Worm (Caenorhabditis elegans) whole organism, mixed stage, embryonic: ENCODE results near the gene C29F9.2.

Experiments
- blmp-1 ChIP-seq: fragments of 150-350 bp; optimal IDR thresholded peaks from 2 replicates; lab custom pipeline; 2014; ENCODE audit warnings: missing biosample characterization, missing genetic modification characterization
- ceh-39 ChIP-seq: fragments of 150-350 bp; optimal IDR thresholded peaks from 2 replicates; lab custom pipeline; 2014; ENCODE audit warnings: missing biosample characterization, missing genetic modification characterization
- ceh-43 ChIP-seq: fragments of 200-800 bp; sonication (Bioruptor generic); optimal IDR thresholded peaks from 2 replicates; lab custom pipeline; 2018; ENCODE audit warnings: mild to moderate bottlenecking, missing genetic modification characterization, moderate library complexity, missing compliant biosample characterization
- ceh-83 ChIP-seq: fragments of 200-800 bp; sonication (Bioruptor generic); optimal IDR thresholded peaks from 2 replicates; lab custom pipeline; 2018; ENCODE audit warnings: mild to moderate bottlenecking, missing genetic modification characterization, missing compliant biosample characterization
- ces-1 ChIP-seq: fragments of 150-350 bp; optimal IDR thresholded peaks from 2 replicates; lab custom pipeline; 2014; ENCODE audit warnings: missing biosample characterization, missing genetic modification reagents, missing genetic modification characterization
- cnd-1 ChIP-seq: fragments of 200-800 bp; sonication (Bioruptor generic); optimal IDR thresholded peaks from 2 replicates; lab custom pipeline; 2018; ENCODE audit warnings: mild to moderate bottlenecking, missing genetic modification characterization, missing compliant biosample characterization
- drap-1 ChIP-seq: fragments of 200-800 bp; sonication (Bioruptor generic); optimal IDR thresholded peaks from 3 replicates; lab custom pipeline; 2018; ENCODE audit warnings: mild to moderate bottlenecking, missing genetic modification characterization, missing compliant biosample characterization
- elt-3 ChIP-seq: fragments of 150-350 bp; optimal IDR thresholded peaks from 2 replicates; lab custom pipeline; 2014; ENCODE audit warnings: missing biosample characterization, missing genetic modification characterization
- flh-1 ChIP-seq: fragments of 200-800 bp; sonication (Bioruptor generic); optimal IDR thresholded peaks from 2 replicates; lab custom pipeline; 2018; ENCODE audit warnings: mild to moderate bottlenecking, missing genetic modification characterization, moderate library complexity, missing compliant biosample characterization
- ham-2 ChIP-seq: fragments of 200-800 bp; sonication (Bioruptor generic); optimal IDR thresholded peaks from 2 replicates; lab custom pipeline; 2018; ENCODE audit warnings: mild to moderate bottlenecking, missing genetic modification characterization, missing compliant biosample characterization
- hlh-1 ChIP-seq: fragments of 150-350 bp; optimal IDR thresholded peaks from 2 replicates; lab custom pipeline; 2014; ENCODE audit warnings: missing biosample characterization, missing genetic modification reagents, missing genetic modification characterization
- lin-13 ChIP-seq: fragments of 150-350 bp; optimal IDR thresholded peaks from 2 replicates; lab custom pipeline; 2014; ENCODE audit warnings: missing biosample characterization, missing genetic modification characterization
- lin-32 ChIP-seq: fragments of 200-800 bp; sonication (Bioruptor generic); optimal IDR thresholded peaks from 2 replicates; lab custom pipeline; 2018; ENCODE audit warnings: mild to moderate bottlenecking, missing genetic modification characterization, missing compliant biosample characterization
- lsy-2 ChIP-seq: fragments of 150-350 bp; optimal IDR thresholded peaks from 2 replicates; lab custom pipeline; 2014; ENCODE audit warnings: missing biosample characterization, missing genetic modification characterization
- mep-1 ChIP-seq: fragments of 150-350 bp; optimal IDR thresholded peaks from 2 replicates; lab custom pipeline; 2017; ENCODE audit warnings: missing biosample characterization, missing genetic modification reagents, missing genetic modification characterization, inconsistent platforms
- mls-2 ChIP-seq: sonication (generic microtip); optimal IDR thresholded peaks from 2 replicates; lab custom pipeline; 2016; ENCODE audit warnings: mild to moderate bottlenecking, missing genetic modification characterization, moderate library complexity, missing compliant biosample characterization
- nhr-2 ChIP-seq: fragments of 150-350 bp; optimal IDR thresholded peaks from 2 replicates; lab custom pipeline; 2014; ENCODE audit warnings: missing biosample characterization, missing genetic modification characterization
- nhr-237 ChIP-seq: fragments of 150-350 bp; optimal IDR thresholded peaks from 2 replicates; lab custom pipeline; 2014; ENCODE audit warnings: missing biosample characterization, missing genetic modification characterization
- nhr-28 ChIP-seq: fragments of 150-350 bp; optimal IDR thresholded peaks from 2 replicates; lab custom pipeline; 2014; ENCODE audit warnings: missing biosample characterization, missing genetic modification characterization
- pha-4 ChIP-seq: fragments of 150-350 bp; optimal IDR thresholded peaks from 2 replicates; lab custom pipeline; 2018; ENCODE audit warnings: missing biosample characterization, missing genetic modification reagents, missing genetic modification characterization
- sem-2 ChIP-seq: fragments of 200-800 bp; sonication (Bioruptor generic); optimal IDR thresholded peaks from 2 replicates; lab custom pipeline; 2018; ENCODE audit warnings: mild to moderate bottlenecking, missing genetic modification characterization, missing compliant biosample characterization
- snpc-4 ChIP-seq: fragments of 150-350 bp; optimal IDR thresholded peaks from 2 replicates; lab custom pipeline; 2014; ENCODE audit warnings: missing biosample characterization, missing genetic modification characterization
- sptf-1 ChIP-seq: sonication (generic microtip); optimal IDR thresholded peaks from 2 replicates; lab custom pipeline; 2017; ENCODE audit warnings: mild to moderate bottlenecking, missing genetic modification characterization, moderate library complexity, missing compliant biosample characterization
- tbx-8 ChIP-seq: fragments of 200-800 bp; sonication (Bioruptor generic); optimal IDR thresholded peaks from 2 replicates; lab custom pipeline; 2018; ENCODE audit warnings: mild to moderate bottlenecking, missing genetic modification characterization, moderate library complexity, missing compliant biosample characterization
- unc-120 ChIP-seq: sonication (generic microtip); optimal IDR thresholded peaks from 2 replicates; lab custom pipeline; 2017; ENCODE audit warnings: missing genetic modification characterization, missing compliant biosample characterization; ENCODE audit not compliant: poor library complexity, severe bottlenecking
- unc-39 ChIP-seq: fragments of 150-350 bp; optimal IDR thresholded peaks from 2 replicates; lab custom pipeline; 2014; ENCODE audit warnings: missing biosample characterization, missing genetic modification characterization
- zip-8 ChIP-seq: fragments of 150-350 bp; optimal IDR thresholded peaks from 2 replicates; lab custom pipeline; 2014; ENCODE audit warnings: missing biosample characterization, missing genetic modification characterization
- ztf-11 ChIP-seq: fragments of 150-350 bp; optimal IDR thresholded peaks from 2 replicates; lab custom pipeline; 2014; ENCODE audit warnings: missing biosample characterization, missing genetic modification characterization

C29F9.2 gene

ce11 chrIII:132118-132517 lies 1.4 kb downstream of the C29F9.2 start, which contains the start of gene pals-22:
Gene pals-22, plus strand, starts transcription at chrIII:132418.
- TF ChIP-seq hlh-1 (tag; lab: Kevin White, UChicago): no peak
- TF ChIP-seq elt-3 (tag; lab: Kevin White, UChicago): no peak
- TF ChIP-seq ces-1: no peak
- no peak for TF ChIP-seq pha-4 (tag; lab: Kevin White, UChicago)
- TF ChIP-seq cnd-1 (tag; lab: Kevin White, UChicago): no peak

- no peak for TF ChIP-seq mls-2 (tag; lab: Kevin White, UChicago)
- no peak for TF ChIP-seq sptf-1 (tag; lab: Kevin White, UChicago)
- TF ChIP-seq ces-1: no peak
- no peak for TF ChIP-seq ceh-43
- no peak for TF ChIP-seq flh-1 (GFP tag; lab: Kevin White, UChicago)
- TF ChIP-seq blmp-1: no peak
Observed at ce11 chrIII:134194-134593, 3.4 kb downstream of the C29F9.2 start, which contains the start of gene pals-25. Gene pals-25, plus strand, starts transcription at chrIII:134494.

DNA sequence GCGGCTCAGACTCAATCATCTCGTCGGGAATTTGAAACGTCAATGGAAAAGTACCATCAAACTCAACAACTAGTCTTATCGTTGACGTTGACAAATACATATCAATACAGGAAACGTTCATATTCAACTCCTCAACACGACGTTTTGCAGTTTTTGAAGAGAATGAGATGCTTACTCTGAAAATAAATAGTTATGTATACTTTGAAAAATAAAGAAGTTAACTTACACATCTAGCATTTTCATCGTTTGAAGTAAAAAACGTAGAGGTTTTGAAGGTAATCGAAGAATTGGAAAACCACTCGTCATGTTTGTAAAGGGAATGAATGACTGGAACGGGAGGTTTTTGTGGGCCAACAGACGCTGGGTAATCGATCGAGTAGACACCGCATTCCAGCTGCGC lies 10.2 kb downstream of the C29F9.2 start, which contains the start of gene fbxb-81:
Gene fbxb-81 (minus strand): TSS at position 314 of the 400 bp plus-strand sequence.
- TF ChIP-seq hlh-1 (tag; lab: Kevin White, UChicago): no peak
- no peak for TF ChIP-seq nhr-2 (tag; lab: Kevin White, UChicago)
- no peak for TF ChIP-seq nhr-28 (tag; lab: Kevin White, UChicago)
- TF ChIP-seq lin-13: no peak
- no peak for TF ChIP-seq ceh-83 (GFP tag; lab: Kevin White, UChicago)
- TF ChIP-seq mls-2 (tag; lab: Kevin White, UChicago): no peak
- no peak for TF ChIP-seq sem-2 (GFP tag; lab: Kevin White, UChicago)
- TF ChIP-seq unc-39 (tag; lab: Kevin White, UChicago): no peak
- TF ChIP-seq ham-2 (GFP tag; lab: Kevin White, UChicago): no peak
- TF ChIP-seq elt-3 (tag; lab: Kevin White, UChicago): no peak
- TF ChIP-seq blmp-1: no peak
- TF ChIP-seq mep-1 (tag; lab: Kevin White, UChicago): no peak
- TF ChIP-seq cnd-1 (tag; lab: Kevin White, UChicago): no peak
- no peak for TF ChIP-seq tbx-8 (GFP tag; lab: Kevin White, UChicago)
- no peak for TF ChIP-seq snpc-4 (tag; lab: Kevin White, UChicago)

DNA sequence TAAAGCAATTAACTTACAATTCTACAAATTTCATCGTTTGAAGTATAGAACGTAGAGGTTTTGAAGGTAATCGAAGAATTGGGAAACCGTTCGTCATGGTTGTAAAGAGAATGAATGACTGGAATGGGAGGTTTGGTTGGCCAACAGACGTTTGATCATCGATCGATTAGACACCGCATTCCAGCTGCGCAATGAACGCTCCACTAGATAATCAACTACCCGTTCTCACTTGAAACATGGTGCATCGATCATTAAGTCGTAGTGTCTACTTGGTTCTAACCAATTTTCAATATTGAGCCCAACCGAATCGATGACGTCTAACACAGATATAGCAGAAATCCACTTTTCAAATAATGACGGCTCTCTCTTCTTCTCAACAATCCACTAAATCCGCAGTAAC lies 12.4 kb downstream of the C29F9.2 start, which contains the start of gene fbxb-82:
Gene fbxb-82 (minus strand): TSS at position 101 of the 400 bp plus-strand sequence.
- TF ChIP-seq snpc-4 (tag; lab: Kevin White, UChicago) (no peak), nhr-237 (tag; lab: Kevin White, UChicago) (no peak), mep-1 (tag; lab: Kevin White, UChicago) (no peak), unc-120 (tag; lab: Kevin White, UChicago) (no peak), drap-1 (GFP tag; lab: Kevin White, UChicago) (no peak)

DNA sequence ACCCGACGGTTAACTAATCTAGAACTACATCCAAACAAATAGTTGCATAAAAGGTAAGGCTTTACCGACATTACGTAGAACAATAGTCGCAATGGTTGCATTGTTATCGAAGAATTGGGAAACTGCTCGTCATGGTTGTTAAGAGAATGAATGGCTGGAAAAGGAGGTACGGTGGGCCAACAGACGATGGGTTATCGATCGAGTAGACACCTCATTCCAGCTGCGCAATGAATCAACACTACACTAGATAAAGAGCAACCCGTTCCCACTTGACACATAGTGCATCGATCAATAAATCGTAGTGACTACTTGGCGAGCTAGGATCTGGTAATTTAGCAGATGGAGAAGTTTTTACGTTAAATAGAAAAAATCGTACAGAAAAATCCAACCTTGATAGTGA lies 14.3 kb downstream of the C29F9.2 start, which contains the start of the genes T17A3.12 and fbxb-83:
Gene T17A3.12 (minus strand): TSS at position 101 of the 400 bp plus-strand sequence.
Gene fbxb-83 (minus strand): TSS at position 134 of the 400 bp plus-strand sequence.
- TF ChIP-seq ceh-43 (no peak), blmp-1 (no peak), unc-120 (tag; lab: Kevin White, UChicago) (no peak), zip-8 (no peak), ceh-39 (no peak), ztf-11 (tag; lab: Kevin White, UChicago) (no peak), unc-39 (tag; lab: Kevin White, UChicago) (no peak), nhr-2 (tag; lab: Kevin White, UChicago) (no peak), cnd-1 (tag; lab: Kevin White, UChicago) (no peak), ceh-83 (GFP tag; lab: Kevin White, UChicago) (no peak)

ce11 chrIII:146369-146768 lies 15.6 kb downstream of the C29F9.2 start, which contains the start of gene fbxb-84:
Gene fbxb-84, minus strand, starts transcription at chrIII:146469.
- no peak for TF ChIP-seq lsy-2 (tag; lab: Kevin White, UChicago)
- TF ChIP-seq ham-2 (GFP tag; lab: Kevin White, UChicago): no peak
- TF ChIP-seq lin-32 (GFP tag; lab: Kevin White, UChicago): no peak
- TF ChIP-seq snpc-4 (tag; lab: Kevin White, UChicago): no peak
